Worm (Caenorhabditis elegans): Measurements from ENCODE around the gene cht-3.
A peak's percentile ranks its signal among the peaks of the same experiment; 100 is the strongest.

DNA sequence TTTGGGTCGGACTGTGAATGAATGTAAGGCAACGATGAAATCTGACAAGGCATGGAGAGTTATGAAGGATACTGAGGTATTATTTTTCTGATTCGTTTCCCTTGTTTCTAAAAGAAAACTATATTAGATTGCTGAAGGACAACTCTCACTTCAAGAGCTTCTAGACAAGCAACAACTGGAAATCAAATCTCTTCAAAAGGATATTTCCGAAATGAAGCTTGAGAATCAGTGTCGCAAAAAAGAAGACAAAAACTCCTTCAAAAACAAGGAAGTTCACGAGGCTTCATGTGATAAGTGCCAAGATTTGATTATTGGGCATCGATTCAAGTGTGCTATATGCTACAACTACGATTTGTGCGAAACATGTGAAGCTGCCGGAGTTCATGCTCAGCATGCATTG is 15.2 kb downstream of the cht-3 start:
- no peak for TF ChIP-seq egl-27 (tag; optimal IDR thresholded peaks at IDR 0.05)
- no peak for TF ChIP-seq fos-1 (tag; optimal IDR thresholded peaks at IDR 0.05)
- TF ChIP-seq elt-2 (tag; optimal IDR thresholded peaks at IDR 0.05): no peak
- TF ChIP-seq snpc-4 (tag; optimal IDR thresholded peaks at IDR 0.05): no peak
- no peak for TF ChIP-seq tbx-2 (tag; optimal IDR thresholded peaks at IDR 0.05)
- TF ChIP-seq ztf-4 (tag; optimal IDR thresholded peaks at IDR 0.05): no peak
- peak; percentile 94 for TF ChIP-seq fkh-10 (GFP tag; optimal IDR thresholded peaks at IDR 0.05)

All from whole organism, L1 larva.